Fruit fly (Drosophila melanogaster) whole organism, prepupa: ENCODE data around the gene Ldsdh1.

ENCODE experiments used
- Blimp-1 ChIP-seq: fragments of 200-800 bp; sonication (Bioruptor generic); optimal IDR thresholded peaks from 3 replicates; lab custom pipeline; 2017; ENCODE audit warnings: missing biosample characterization, missing genetic modification characterization, mild to moderate bottlenecking, moderate library complexity, missing genetic modification reagents
- CG10631 ChIP-seq: fragments of 200-800 bp; sonication (Bioruptor generic); optimal IDR thresholded peaks from 2 replicates; lab custom pipeline; 2016; ENCODE audit warnings: missing biosample characterization, missing genetic modification characterization
- CG10669 ChIP-seq: fragments of 200-800 bp; sonication (Bioruptor generic); optimal IDR thresholded peaks from 3 replicates; lab custom pipeline; 2018; ENCODE audit warnings: missing biosample characterization, mild to moderate bottlenecking, missing genetic modification characterization, moderate library complexity
- CG11294 ChIP-seq: fragments of 200-800 bp; sonication (Bioruptor generic); IDR thresholded peaks from 2 replicates; pipeline ENCODE4 v1.3.6; 2022; ENCODE audit warnings: missing biosample characterization, missing genetic modification characterization
- CG11762 ChIP-seq: fragments of 200-800 bp; sonication (Bioruptor generic); optimal IDR thresholded peaks from 3 replicates; lab custom pipeline; 2016; ENCODE audit warnings: missing biosample characterization, missing genetic modification characterization; ENCODE audit not compliant: insufficient read depth
- CG11902 ChIP-seq: fragments of 200-800 bp; sonication (Bioruptor generic); optimal IDR thresholded peaks from 3 replicates; lab custom pipeline; 2016; ENCODE audit warnings: missing biosample characterization, missing genetic modification characterization
- CG15336 ChIP-seq: fragments of 200-800 bp; sonication (Bioruptor generic); IDR thresholded peaks from 2 replicates; pipeline ENCODE4 v1.3.6; 2022; ENCODE audit warnings: missing biosample characterization, missing genetic modification characterization
- CG1621 ChIP-seq: fragments of 200-800 bp; sonication (Bioruptor generic); optimal IDR thresholded peaks from 3 replicates; lab custom pipeline; 2018; ENCODE audit warnings: missing biosample characterization, mild to moderate bottlenecking, missing genetic modification characterization
- CG3032 ChIP-seq: fragments of 200-800 bp; optimal IDR thresholded peaks from 2 replicates; lab custom pipeline; 2019; ENCODE audit warnings: missing biosample characterization, mild to moderate bottlenecking, missing genetic modification characterization, moderate library complexity
- CG31627 ChIP-seq: fragments of 200-800 bp; sonication (Bioruptor generic); optimal IDR thresholded peaks from 3 replicates; lab custom pipeline; 2016; ENCODE audit warnings: missing biosample characterization, missing genetic modification characterization
- CG34406 ChIP-seq: fragments of 200-800 bp; sonication (Bioruptor generic); optimal IDR thresholded peaks from 3 replicates; lab custom pipeline; 2016; ENCODE audit warnings: missing biosample characterization, missing genetic modification characterization
- CG3919 ChIP-seq: fragments of 200-800 bp; sonication (Bioruptor generic); optimal IDR thresholded peaks from 3 replicates; lab custom pipeline; 2016; ENCODE audit warnings: missing biosample characterization, missing genetic modification characterization
- CG4318 ChIP-seq: fragments of 200-800 bp; sonication (Bioruptor generic); optimal IDR thresholded peaks from 3 replicates; lab custom pipeline; 2017; ENCODE audit warnings: missing biosample characterization, mild to moderate bottlenecking, missing genetic modification characterization
- CG6163 ChIP-seq: fragments of 200-800 bp; sonication (Bioruptor generic); IDR thresholded peaks from 3 replicates; pipeline ENCODE4 v1.3.6; 2022; ENCODE audit warnings: missing biosample characterization, missing genetic modification characterization
- CG6792 ChIP-seq: fragments of 200-800 bp; sonication (Bioruptor generic); optimal IDR thresholded peaks from 3 replicates; lab custom pipeline; 2016; ENCODE audit warnings: missing biosample characterization, missing genetic modification characterization
- CG6808 ChIP-seq: fragments of 200-800 bp; sonication (Bioruptor generic); optimal IDR thresholded peaks from 3 replicates; lab custom pipeline; 2017; ENCODE audit warnings: missing biosample characterization, missing genetic modification characterization, mild to moderate bottlenecking, moderate library complexity, missing genetic modification reagents
- CG6854 ChIP-seq: fragments of 200-800 bp; sonication (Bioruptor generic); optimal IDR thresholded peaks from 2 replicates; lab custom pipeline; 2017; ENCODE audit warnings: missing biosample characterization, mild to moderate bottlenecking, missing genetic modification characterization
- CG7368 ChIP-seq: fragments of 200-800 bp; sonication (Bioruptor generic); optimal IDR thresholded peaks from 3 replicates; lab custom pipeline; 2016; ENCODE audit warnings: missing biosample characterization, missing genetic modification characterization
- CG8119 ChIP-seq: fragments of 200-800 bp; sonication (Bioruptor generic); IDR thresholded peaks from 3 replicates; pipeline ENCODE4 v1.3.6; 2022; ENCODE audit warnings: missing biosample characterization, missing genetic modification characterization
- CG8632 ChIP-seq: fragments of 200-800 bp; sonication (Bioruptor generic); optimal IDR thresholded peaks from 3 replicates; lab custom pipeline; 2016; ENCODE audit warnings: missing biosample characterization, missing genetic modification characterization
- CG9139 ChIP-seq: fragments of 200-800 bp; sonication (Bioruptor generic); optimal IDR thresholded peaks from 3 replicates; lab custom pipeline; 2017; ENCODE audit warnings: missing biosample characterization, mild to moderate bottlenecking, missing genetic modification characterization
- Eip75B ChIP-seq: fragments of 200-800 bp; sonication (Bioruptor generic); optimal IDR thresholded peaks from 3 replicates; lab custom pipeline; 2016; ENCODE audit warnings: missing biosample characterization, missing genetic modification characterization
- Eip78C ChIP-seq: fragments of 200-800 bp; sonication (Bioruptor generic); peaks from one replicate; lab custom pipeline; 2016; ENCODE audit warnings: missing biosample characterization, missing genetic modification characterization
- Eip93F ChIP-seq: fragments of 200-800 bp; sonication (Bioruptor generic); optimal IDR thresholded peaks from 2 replicates; lab custom pipeline; 2016; ENCODE audit warnings: missing biosample characterization, mild to moderate bottlenecking, missing genetic modification characterization
- Ets21C ChIP-seq: fragments of 200-800 bp; sonication (Bioruptor generic); optimal IDR thresholded peaks from 3 replicates; lab custom pipeline; 2016; ENCODE audit warnings: missing biosample characterization, missing genetic modification characterization
- Ets96B ChIP-seq: fragments of 200-800 bp; optimal IDR thresholded peaks from 2 replicates; lab custom pipeline; 2019; ENCODE audit warnings: missing biosample characterization, mild to moderate bottlenecking, missing genetic modification characterization, moderate library complexity
- Gug ChIP-seq: fragments of 200-800 bp; sonication (Bioruptor generic); IDR thresholded peaks from 2 replicates; pipeline ENCODE4 v1.3.6; 2022; ENCODE audit warnings: missing biosample characterization, missing genetic modification characterization
- Hr38 ChIP-seq: sonication (Bioruptor generic); optimal IDR thresholded peaks from 2 replicates; lab custom pipeline; 2016; ENCODE audit warnings: missing biosample characterization, missing genetic modification characterization
- Hr39 ChIP-seq: fragments of 200-800 bp; sonication (Bioruptor generic); optimal IDR thresholded peaks from 2 replicates; lab custom pipeline; 2016; ENCODE audit warnings: missing biosample characterization, missing genetic modification characterization
- Hr4 ChIP-seq: fragments of 200-800 bp; sonication (Bioruptor generic); optimal IDR thresholded peaks from 3 replicates; lab custom pipeline; 2016; ENCODE audit warnings: missing biosample characterization, missing genetic modification characterization
- Met ChIP-seq: fragments of 200-800 bp; sonication (Bioruptor generic); optimal IDR thresholded peaks from 3 replicates; lab custom pipeline; 2016; ENCODE audit warnings: missing biosample characterization, missing genetic modification characterization
- OdsH ChIP-seq: fragments of 200-800 bp; sonication (Bioruptor generic); optimal IDR thresholded peaks from 3 replicates; lab custom pipeline; 2016; ENCODE audit warnings: missing biosample characterization, missing genetic modification characterization
- Smox ChIP-seq: fragments of 200-800 bp; sonication (Bioruptor generic); optimal IDR thresholded peaks from 3 replicates; lab custom pipeline; 2016; ENCODE audit warnings: missing biosample characterization, missing genetic modification characterization
- Sox102F ChIP-seq: fragments of 200-800 bp; sonication (Bioruptor generic); optimal IDR thresholded peaks from 2 replicates; lab custom pipeline; 2016; ENCODE audit warnings: missing biosample characterization, mild to moderate bottlenecking, missing genetic modification characterization
- Sox14 ChIP-seq: fragments of 200-800 bp; sonication (Bioruptor generic); optimal IDR thresholded peaks from 3 replicates; lab custom pipeline; 2016; ENCODE audit warnings: missing biosample characterization, missing genetic modification characterization
- cyc ChIP-seq: fragments of 200-800 bp; sonication (Bioruptor generic); optimal IDR thresholded peaks from 3 replicates; lab custom pipeline; 2016; ENCODE audit warnings: missing biosample characterization, missing genetic modification characterization
- dac ChIP-seq: fragments of 200-800 bp; sonication (Bioruptor generic); optimal IDR thresholded peaks from 2 replicates; lab custom pipeline; 2017; ENCODE audit warnings: missing biosample characterization, mild to moderate bottlenecking, missing genetic modification characterization
- dsx ChIP-seq: fragments of 200-800 bp; optimal IDR thresholded peaks from 3 replicates; lab custom pipeline; 2019; ENCODE audit warnings: missing biosample characterization, mild to moderate bottlenecking, missing genetic modification characterization, moderate library complexity; ENCODE audit not compliant: poor library complexity, severe bottlenecking
- eg ChIP-seq: fragments of 200-800 bp; sonication (Bioruptor generic); IDR thresholded peaks from 3 replicates; pipeline ENCODE4 v1.3.6; 2022; ENCODE audit warnings: missing biosample characterization, missing genetic modification characterization
- esn ChIP-seq: fragments of 200-800 bp; sonication (Bioruptor generic); optimal IDR thresholded peaks from 2 replicates; lab custom pipeline; 2016; ENCODE audit warnings: missing biosample characterization, mild to moderate bottlenecking, missing genetic modification characterization, moderate library complexity
- fd59A ChIP-seq: fragments of 200-800 bp; sonication (Bioruptor generic); optimal IDR thresholded peaks from 2 replicates; lab custom pipeline; 2017; ENCODE audit warnings: missing biosample characterization, mild to moderate bottlenecking, missing genetic modification characterization, missing genetic modification reagents
- fd85E ChIP-seq: fragments of 200-800 bp; sonication (Bioruptor generic); optimal IDR thresholded peaks from 3 replicates; lab custom pipeline; 2016; ENCODE audit warnings: missing biosample characterization, missing genetic modification characterization
- fkh ChIP-seq: fragments of 200-800 bp; sonication (Bioruptor generic); optimal IDR thresholded peaks from 3 replicates; lab custom pipeline; 2017; ENCODE audit warnings: missing biosample characterization, mild to moderate bottlenecking, missing genetic modification characterization, moderate library complexity
- lz ChIP-seq: fragments of 200-800 bp; sonication (Bioruptor generic); optimal IDR thresholded peaks from 3 replicates; lab custom pipeline; 2016; ENCODE audit warnings: missing biosample characterization, missing genetic modification characterization
- net ChIP-seq: fragments of 200-800 bp; sonication (Bioruptor generic); optimal IDR thresholded peaks from 3 replicates; lab custom pipeline; 2016; ENCODE audit warnings: missing biosample characterization, missing genetic modification characterization
- pdm3 ChIP-seq: fragments of 200-800 bp; sonication (Bioruptor generic); optimal IDR thresholded peaks from 3 replicates; lab custom pipeline; 2016; ENCODE audit warnings: missing biosample characterization, missing genetic modification characterization
- salr ChIP-seq, 2 experiments: fragments of 200-800 bp; sonication (Bioruptor generic); optimal IDR thresholded peaks; 3 replicates each; lab custom pipeline; 2016 to 2018; ENCODE audit warnings: missing biosample characterization in 2 of 2, missing genetic modification characterization in 2 of 2, mild to moderate bottlenecking in 1 of 2
- spab ChIP-seq: fragments of 200-800 bp; sonication (Bioruptor generic); optimal IDR thresholded peaks from 2 replicates; lab custom pipeline; 2017; ENCODE audit warnings: missing biosample characterization, mild to moderate bottlenecking, missing genetic modification characterization, missing genetic modification reagents
- svp ChIP-seq: fragments of 200-800 bp; sonication (Bioruptor generic); peaks from one replicate; lab custom pipeline; 2016; ENCODE audit warnings: missing biosample characterization, missing genetic modification characterization
- topi ChIP-seq: fragments of 200-800 bp; sonication (Bioruptor generic); optimal IDR thresholded peaks from 3 replicates; lab custom pipeline; 2016; ENCODE audit warnings: missing biosample characterization, missing genetic modification characterization
- vri ChIP-seq: fragments of 200-800 bp; sonication (Bioruptor generic); optimal IDR thresholded peaks from 3 replicates; lab custom pipeline; 2016; ENCODE audit warnings: missing biosample characterization, mild to moderate bottlenecking, missing genetic modification characterization

Gene Ldsdh1

dm6 chrX:8061392-8062179, 19.8 kb downstream of the Ldsdh1 start, which contains the start of gene mys:
Gene mys, plus strand, starts transcription at chrX:8061645.
- TF ChIP-seq fkh (GFP tag; lab: Kevin White, UChicago) (peak; percentile 45), Hr38 (no peak), Eip75B (GFP tag; lab: Kevin White, UChicago) (peak; percentile 30), eg (GFP tag; lab: Robert Waterston, UW) (peak; percentile 35; the same call in 1 of the 3 replicates), dac (GFP tag; lab: Kevin White, UChicago) (no peak), CG6854 (GFP tag; lab: Kevin White, UChicago) (peak; percentile 56), Smox (GFP tag; lab: Kevin White, UChicago) (no peak), Gug (GFP tag; lab: Robert Waterston, UW) (no peak), topi (GFP tag; lab: Kevin White, UChicago) (peak; percentile 49), esn (GFP tag; lab: Kevin White, UChicago) (peak; percentile 39), Ets21C (GFP tag; lab: Kevin White, UChicago) (peak; percentile 25), svp (GFP tag; lab: Kevin White, UChicago) (peak; percentile 22), pdm3 (GFP tag; lab: Kevin White, UChicago) (no peak), net (GFP tag; lab: Kevin White, UChicago) (no peak), CG10631 (GFP tag; lab: Kevin White, UChicago) (no peak), Hr4 (GFP tag; lab: Kevin White, UChicago) (no peak), CG1621 (tag; lab: Kevin White, UChicago) (no peak), CG3032 (tag; lab: Kevin White, UChicago) (no peak), Blimp-1 (GFP tag; lab: Kevin White, UChicago) (no peak), lz (peak; percentile 46), fd59A (no peak), Met (peak; percentile 15), Eip93F (GFP tag; lab: Kevin White, UChicago) (peak; percentile 16), CG6792 (GFP tag; lab: Kevin White, UChicago) (no peak), dsx (GFP tag; lab: Kevin White, UChicago) (no peak), fd85E (GFP tag; lab: Kevin White, UChicago) (peak; percentile 23), spab (GFP tag; lab: Kevin White, UChicago) (peak; percentile 31), CG34406 (GFP tag; lab: Kevin White, UChicago) (no peak), CG6163 (peak; percentile 50; the same call in 2 of the 3 replicates), CG11762 (GFP tag; lab: Kevin White, UChicago) (no peak), CG11294 (GFP tag; lab: Robert Waterston, UW) (no peak), CG9139 (no peak), OdsH (GFP tag; lab: Kevin White, UChicago) (no peak), Eip78C (GFP tag; lab: Kevin White, UChicago) (peak; percentile 39), cyc (peak; percentile 60), CG4318 (GFP tag; lab: Kevin White, UChicago) (no peak), vri (peak; percentile 63), CG6808 (peak; percentile 72), CG11902 (GFP tag; lab: Kevin White, UChicago) (no peak), CG10669 (GFP tag; lab: Kevin White, UChicago) (peak; percentile 8), CG8632 (GFP tag; lab: Kevin White, UChicago) (no peak), Hr39 (GFP tag; lab: Kevin White, UChicago) (peak; percentile 57), CG3919 (peak; percentile 20), Sox14 (peak; percentile 69), CG31627 (GFP tag; lab: Kevin White, UChicago) (peak; percentile 66), CG8119 (GFP tag; lab: Robert Waterston, UW) (no peak; the same call in 1 of the 3 replicates), CG15336 (peak; percentile 16), salr (GFP tag; optimal IDR thresholded peaks at IDR 0.05; lab: Kevin White, UChicago) (peak in 1 of 2 experiments; percentile 37), Sox102F (GFP tag; lab: Kevin White, UChicago) (peak; percentile 6), CG7368 (GFP tag; lab: Kevin White, UChicago) (no peak), Ets96B (tag; lab: Kevin White, UChicago) (no peak)
